Worm (Caenorhabditis elegans) whole organism, late embryonic: Measurements from ENCODE around the gene lat-2.

Experiments
- F13H6.1 ChIP-seq: sonication (generic microtip); optimal IDR thresholded peaks from 2 replicates; lab custom pipeline; 2016; ENCODE audit warnings: missing genetic modification characterization, missing compliant biosample characterization
- K02D7.2 ChIP-seq: sonication (generic microtip); optimal IDR thresholded peaks from 2 replicates; lab custom pipeline; 2017; ENCODE audit warnings: mild to moderate bottlenecking, missing genetic modification characterization, missing compliant biosample characterization
- T23F11.4 ChIP-seq: fragments of 200-800 bp; sonication (Bioruptor generic); optimal IDR thresholded peaks from 2 replicates; lab custom pipeline; 2018; ENCODE audit warnings: mild to moderate bottlenecking, missing genetic modification characterization, missing compliant biosample characterization
- ahr-1 ChIP-seq: sonication (generic microtip); optimal IDR thresholded peaks from 2 replicates; lab custom pipeline; 2016; ENCODE audit warnings: missing genetic modification characterization, missing compliant biosample characterization
- ceh-14 ChIP-seq: sonication (generic microtip); optimal IDR thresholded peaks from 2 replicates; lab custom pipeline; 2016; ENCODE audit warnings: missing genotype, missing genetic modification characterization, missing compliant biosample characterization
- ceh-19 ChIP-seq: fragments of 200-800 bp; sonication (Bioruptor generic); optimal IDR thresholded peaks from 2 replicates; lab custom pipeline; 2018; ENCODE audit warnings: mild to moderate bottlenecking, missing genetic modification characterization, missing compliant biosample characterization
- ceh-24 ChIP-seq: sonication (generic microtip); optimal IDR thresholded peaks from 2 replicates; lab custom pipeline; 2016; ENCODE audit warnings: mild to moderate bottlenecking, missing genetic modification characterization, missing compliant biosample characterization
- ceh-45 ChIP-seq: fragments of 200-800 bp; sonication (Bioruptor generic); IDR thresholded peaks from 2 replicates; pipeline ENCODE4 v1.3.6; 2022; ENCODE audit warnings: missing genetic modification reagents, missing genetic modification characterization, missing compliant biosample characterization
- ceh-6 ChIP-seq: fragments of 200-800 bp; sonication (Bioruptor generic); optimal IDR thresholded peaks from 2 replicates; lab custom pipeline; 2018; ENCODE audit warnings: mild to moderate bottlenecking, missing genetic modification characterization, missing compliant biosample characterization
- ceh-9 ChIP-seq: sonication (generic microtip); optimal IDR thresholded peaks from 2 replicates; lab custom pipeline; 2016; ENCODE audit warnings: mild to moderate bottlenecking, missing genetic modification characterization, inconsistent platforms, missing compliant biosample characterization
- dmd-4 ChIP-seq: sonication (generic microtip); optimal IDR thresholded peaks from 2 replicates; lab custom pipeline; 2016; ENCODE audit warnings: borderline replicate concordance, missing genetic modification characterization, missing compliant biosample characterization
- dve-1 ChIP-seq: sonication (generic microtip); optimal IDR thresholded peaks from 2 replicates; lab custom pipeline; 2017; ENCODE audit warnings: antibody characterized with exemption, mild to moderate bottlenecking, missing genetic modification characterization, missing compliant biosample characterization
- elt-2 ChIP-seq: sonication (generic microtip); optimal IDR thresholded peaks from 2 replicates; lab custom pipeline; 2016; ENCODE audit warnings: missing genetic modification reagents, missing genetic modification characterization, missing compliant biosample characterization
- elt-4 ChIP-seq: sonication (generic microtip); optimal IDR thresholded peaks from 2 replicates; lab custom pipeline; 2016; ENCODE audit warnings: missing genetic modification characterization, missing compliant biosample characterization
- fax-1 ChIP-seq: sonication (generic microtip); optimal IDR thresholded peaks from 2 replicates; lab custom pipeline; 2016; ENCODE audit warnings: missing genotype, missing genetic modification characterization, missing compliant biosample characterization
- gmeb-2 ChIP-seq: sonication (generic microtip); optimal IDR thresholded peaks from 2 replicates; lab custom pipeline; 2016; ENCODE audit warnings: missing genetic modification characterization, inconsistent platforms, missing compliant biosample characterization
- hlh-13 ChIP-seq: fragments of 200-800 bp; sonication (Bioruptor generic); optimal IDR thresholded peaks from 2 replicates; lab custom pipeline; 2018; ENCODE audit warnings: mild to moderate bottlenecking, missing genetic modification characterization, missing compliant biosample characterization
- hlh-15 ChIP-seq: sonication (generic microtip); optimal IDR thresholded peaks from 2 replicates; lab custom pipeline; 2016; ENCODE audit warnings: missing genetic modification characterization, missing compliant biosample characterization
- hlh-30 ChIP-seq: sonication (generic microtip); optimal IDR thresholded peaks from 2 replicates; lab custom pipeline; 2017; ENCODE audit warnings: antibody characterized with exemption, missing genetic modification characterization, missing compliant biosample characterization; ENCODE audit not compliant: insufficient read depth
- hlh-8 ChIP-seq: sonication (generic microtip); optimal IDR thresholded peaks from 2 replicates; lab custom pipeline; 2016; ENCODE audit warnings: missing genotype, missing genetic modification characterization, missing compliant biosample characterization
- madf-2 ChIP-seq: sonication (generic microtip); optimal IDR thresholded peaks from 2 replicates; lab custom pipeline; 2017; ENCODE audit warnings: missing genetic modification characterization, missing compliant biosample characterization
- mec-3 ChIP-seq: sonication (generic microtip); optimal IDR thresholded peaks from 2 replicates; lab custom pipeline; 2016; ENCODE audit warnings: borderline replicate concordance, missing genetic modification characterization, missing compliant biosample characterization
- odd-2 ChIP-seq: sonication (generic microtip); optimal IDR thresholded peaks from 2 replicates; lab custom pipeline; 2017; ENCODE audit warnings: antibody characterized with exemption, mild to moderate bottlenecking, missing genetic modification characterization, missing compliant biosample characterization
- pag-3 ChIP-seq: sonication (generic microtip); optimal IDR thresholded peaks from 2 replicates; lab custom pipeline; 2016; ENCODE audit warnings: missing compliant biosample characterization, missing genetic modification characterization, borderline replicate concordance
- pax-1 ChIP-seq: fragments of 150-350 bp; optimal IDR thresholded peaks from 2 replicates; lab custom pipeline; 2014; ENCODE audit warnings: missing biosample characterization, missing genetic modification characterization
- pha-2 ChIP-seq: sonication (generic microtip); optimal IDR thresholded peaks from 2 replicates; lab custom pipeline; 2017; ENCODE audit warnings: mild to moderate bottlenecking, missing genetic modification characterization, missing compliant biosample characterization
- pqm-1 ChIP-seq: sonication (generic microtip); optimal IDR thresholded peaks from 2 replicates; lab custom pipeline; 2016; ENCODE audit warnings: missing genetic modification characterization, missing compliant biosample characterization
- ref-2 ChIP-seq: sonication (generic microtip); optimal IDR thresholded peaks from 2 replicates; lab custom pipeline; 2016; ENCODE audit warnings: missing genetic modification characterization, missing compliant biosample characterization
- rnt-1 ChIP-seq: sonication (generic microtip); optimal IDR thresholded peaks from 2 replicates; lab custom pipeline; 2016; ENCODE audit warnings: missing genetic modification characterization, missing compliant biosample characterization
- sox-2 ChIP-seq: fragments of 200-800 bp; sonication (Bioruptor generic); IDR thresholded peaks from 2 replicates; pipeline ENCODE4 v1.3.6; 2022; ENCODE audit warnings: missing genetic modification reagents, missing genetic modification characterization, missing compliant biosample characterization
- syd-9 ChIP-seq: sonication (generic microtip); optimal IDR thresholded peaks from 2 replicates; lab custom pipeline; 2016; ENCODE audit warnings: mild to moderate bottlenecking, missing genetic modification characterization, moderate library complexity, missing compliant biosample characterization
- tbx-7 ChIP-seq: sonication (generic microtip); optimal IDR thresholded peaks from 2 replicates; lab custom pipeline; 2016; ENCODE audit warnings: missing genotype, missing genetic modification characterization, missing compliant biosample characterization
- unc-55 ChIP-seq: sonication (generic microtip); optimal IDR thresholded peaks from 2 replicates; lab custom pipeline; 2017; ENCODE audit warnings: missing biosample characterization, missing genetic modification reagents, missing genetic modification characterization
- unc-86 ChIP-seq: sonication (generic microtip); optimal IDR thresholded peaks from 2 replicates; lab custom pipeline; 2016; ENCODE audit warnings: missing genetic modification characterization, missing compliant biosample characterization
- zip-5 ChIP-seq: sonication (generic microtip); optimal IDR thresholded peaks from 2 replicates; lab custom pipeline; 2016; ENCODE audit warnings: missing genetic modification characterization, missing compliant biosample characterization
- ztf-16 ChIP-seq: sonication (generic microtip); optimal IDR thresholded peaks from 2 replicates; lab custom pipeline; 2017; ENCODE audit warnings: missing genetic modification characterization, missing compliant biosample characterization

Gene lat-2

DNA sequence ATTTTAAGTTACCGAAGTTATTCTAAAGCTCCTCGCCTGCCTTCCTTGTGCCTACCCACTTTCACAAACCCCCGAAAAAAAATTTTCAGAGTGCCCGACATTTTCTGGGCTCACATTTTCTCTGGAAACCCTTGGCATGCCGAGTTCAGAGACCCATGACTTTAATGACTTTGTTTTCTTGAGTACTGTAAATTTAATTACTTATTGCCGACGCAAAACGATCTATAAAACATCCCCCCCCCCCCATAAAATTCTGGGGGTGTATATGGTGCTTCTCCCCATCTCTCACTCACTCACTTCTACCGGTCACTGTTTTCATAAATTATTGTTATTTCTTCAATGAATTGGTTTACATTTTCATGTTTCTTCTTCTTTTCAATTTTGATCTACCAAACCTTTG, 9.1 kb downstream of the lat-2 start, which contains the start of gene try-9:
Gene try-9, plus strand, starts transcription at position 301 of the 400 bp plus-strand sequence.
- TF ChIP-seq unc-86: no peak
- no peak for TF ChIP-seq ceh-45 (GFP tag; lab: Robert Waterston, UW)
- TF ChIP-seq ref-2 (tag; lab: Kevin White, UChicago): no peak
- no peak for TF ChIP-seq hlh-8 (tag; lab: Kevin White, UChicago)
- TF ChIP-seq odd-2 (tag; lab: Kevin White, UChicago): no peak
- TF ChIP-seq ztf-16: no peak
- TF ChIP-seq madf-2 (tag; lab: Kevin White, UChicago): no peak
- TF ChIP-seq ceh-9 (tag; lab: Kevin White, UChicago): no peak
- no peak for TF ChIP-seq zip-5
- TF ChIP-seq rnt-1 (tag; lab: Kevin White, UChicago): no peak
- no peak for TF ChIP-seq ahr-1
- no peak for TF ChIP-seq pqm-1 (tag; lab: Kevin White, UChicago)
- TF ChIP-seq hlh-13 (GFP tag; lab: Kevin White, UChicago): no peak
- no peak for TF ChIP-seq syd-9
- no peak for TF ChIP-seq hlh-30 (tag; lab: Kevin White, UChicago)
- no peak for TF ChIP-seq pax-1 (tag; lab: Kevin White, UChicago)
- TF ChIP-seq ceh-14 (tag; lab: Kevin White, UChicago): no peak
- TF ChIP-seq dmd-4 (tag; lab: Kevin White, UChicago): no peak

DNA sequence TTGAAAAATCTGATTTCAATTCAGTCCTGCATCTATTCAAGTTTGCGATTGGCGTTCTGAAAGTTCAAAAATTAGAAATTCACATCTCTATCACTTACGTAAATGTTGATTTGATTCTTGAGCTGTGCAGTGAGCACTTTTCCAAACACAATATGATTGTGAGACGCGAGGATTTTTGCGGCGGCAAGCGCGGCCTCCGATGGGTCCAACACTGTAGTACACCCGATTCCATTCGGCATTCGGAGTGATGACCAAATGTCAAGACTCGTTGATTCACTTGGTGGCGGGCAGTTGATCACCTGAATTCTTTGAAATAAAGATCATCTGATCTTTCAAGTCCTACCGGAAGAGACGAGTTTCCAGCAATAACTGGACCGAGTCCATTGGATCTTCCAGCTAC, 10.8 kb downstream of the lat-2 start:
- TF ChIP-seq elt-4 (tag; lab: Kevin White, UChicago): no peak
- TF ChIP-seq ceh-19: no peak
- no peak for TF ChIP-seq fax-1 (tag; lab: Kevin White, UChicago)
- TF ChIP-seq ceh-6 (GFP tag; lab: Kevin White, UChicago): no peak
- no peak for TF ChIP-seq dve-1 (tag; lab: Kevin White, UChicago)

DNA sequence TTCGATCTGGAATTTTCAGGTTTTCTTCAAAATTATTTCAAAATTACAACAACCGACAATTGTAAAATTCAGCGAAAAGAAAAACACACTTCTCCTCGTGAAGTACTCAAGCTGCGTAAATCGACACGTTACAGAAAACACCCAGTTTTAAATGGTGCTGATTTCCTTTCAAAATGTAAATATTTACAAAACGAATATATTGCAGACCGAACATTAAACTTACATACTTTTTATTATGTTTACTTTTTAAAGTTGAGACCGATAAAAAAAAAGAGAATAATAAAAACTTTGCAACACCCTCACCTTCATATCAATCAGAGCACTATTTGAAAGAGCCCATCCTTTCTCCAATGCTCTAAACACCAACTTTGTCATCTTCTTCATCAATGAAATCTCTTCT, 12.0 kb downstream of the lat-2 start:
- no peak for TF ChIP-seq T23F11.4 (GFP tag; lab: Kevin White, UChicago)
- no peak for TF ChIP-seq unc-55 (GFP tag; lab: Kevin White, UChicago)
- no peak for TF ChIP-seq K02D7.2 (tag; lab: Kevin White, UChicago)
- no peak for TF ChIP-seq pag-3 (tag; lab: Kevin White, UChicago)
- no peak for TF ChIP-seq hlh-15 (tag; lab: Kevin White, UChicago)
- TF ChIP-seq zip-5: no peak
- no peak for TF ChIP-seq tbx-7 (tag; lab: Kevin White, UChicago)
- TF ChIP-seq ceh-19: no peak
- TF ChIP-seq hlh-30 (tag; lab: Kevin White, UChicago): no peak
- no peak for TF ChIP-seq ceh-24 (tag; lab: Kevin White, UChicago)
- no peak for TF ChIP-seq mec-3 (tag; lab: Kevin White, UChicago)
- TF ChIP-seq syd-9: no peak
- TF ChIP-seq ceh-14 (tag; lab: Kevin White, UChicago): no peak
- no peak for TF ChIP-seq gmeb-2 (tag; lab: Kevin White, UChicago)
- no peak for TF ChIP-seq odd-2 (tag; lab: Kevin White, UChicago)
- no peak for TF ChIP-seq sox-2
- no peak for TF ChIP-seq pha-2 (tag; lab: Kevin White, UChicago)

DNA sequence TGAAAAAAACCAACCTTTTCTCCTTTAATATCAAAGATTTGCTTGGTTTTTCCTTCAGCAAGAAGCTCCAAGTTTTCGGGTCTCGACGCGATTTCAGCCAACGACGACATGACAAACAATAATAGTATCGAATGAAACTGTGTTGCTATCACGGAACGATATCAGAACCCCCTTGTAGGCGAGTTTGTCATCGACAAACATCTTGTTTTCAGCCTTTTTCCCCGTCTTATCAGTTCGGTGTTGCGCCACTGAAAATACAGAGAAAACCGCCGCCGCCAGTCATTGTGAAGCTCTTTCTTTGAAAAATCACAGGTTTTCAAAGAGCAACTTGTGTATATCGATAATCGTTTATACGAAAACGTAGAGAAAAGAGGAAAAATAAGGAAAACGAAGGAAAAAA, 13.5 kb downstream of the lat-2 start, which contains the start of gene paic-1:
Gene paic-1, minus strand, starts transcription at position 120 of the 400 bp plus-strand sequence.
- TF ChIP-seq F13H6.1 (tag; lab: Kevin White, UChicago): no peak
- TF ChIP-seq gmeb-2 (tag; lab: Kevin White, UChicago): no peak
- TF ChIP-seq elt-2 (tag; lab: Kevin White, UChicago): peak; percentile 74
